Worm (Caenorhabditis elegans): ENCODE results near the gene eef-1A.2.

DNA sequence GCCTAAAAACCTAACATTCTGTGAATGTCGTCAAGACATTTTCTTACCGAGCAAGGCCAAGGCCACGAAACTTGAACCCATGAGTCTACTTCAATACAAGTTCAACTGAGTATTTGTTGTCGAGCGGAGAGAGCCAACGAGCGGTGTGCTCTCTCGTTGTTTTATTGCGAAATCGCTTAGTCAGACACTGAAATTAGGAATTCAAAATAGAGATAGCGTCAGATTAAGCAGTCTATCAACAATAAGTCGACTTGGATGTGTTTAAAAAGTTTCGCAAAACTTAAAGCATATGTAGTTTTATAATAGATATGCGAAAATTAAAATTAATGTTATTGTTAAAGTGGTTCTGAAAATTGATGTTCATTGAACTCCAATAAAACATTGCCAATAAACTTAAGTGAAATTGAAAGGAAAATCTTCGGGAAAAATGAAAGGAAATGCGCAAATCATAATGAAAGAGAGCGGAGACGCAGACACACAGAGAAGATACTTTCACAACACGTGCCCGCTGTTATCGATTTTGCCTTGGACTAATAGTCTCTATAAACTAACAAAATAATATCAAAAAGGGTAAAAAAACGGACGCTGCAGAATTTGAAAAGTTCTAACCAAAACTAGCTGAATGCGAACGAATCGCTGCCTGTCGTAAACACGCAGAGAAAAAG is 29.9 kb upstream of the eef-1A.2 start, which contains the start of gene ZK154.6:
- TF ChIP-seq fkh-10 (GFP tag; optimal IDR thresholded peaks at IDR 0.05) (no peak), ceh-24 (tag; optimal IDR thresholded peaks at IDR 0.05) (no peak)

Measured in whole organism, late embryonic.